Fruit fly (Drosophila melanogaster) whole organism, embryonic: ENCODE data around the gene Cby.

ENCODE experiments used
- Antp ChIP-seq: fragments of 200-800 bp; sonication (Bioruptor generic); optimal IDR thresholded peaks from 3 replicates; lab custom pipeline; 2016; ENCODE audit warnings: missing biosample characterization, missing genetic modification characterization
- CG10209 ChIP-seq: fragments of 200-800 bp; sonication (Bioruptor generic); optimal IDR thresholded peaks from 3 replicates; lab custom pipeline; 2017; ENCODE audit warnings: missing biosample characterization, mild to moderate bottlenecking, missing genetic modification characterization, missing genetic modification reagents
- CG10366 ChIP-seq: fragments of 200-800 bp; sonication (Bioruptor generic); IDR thresholded peaks from 2 replicates; pipeline ENCODE4 v1.3.6; 2022; ENCODE audit warnings: missing biosample characterization, missing genetic modification characterization
- CG10431 ChIP-seq: fragments of 200-800 bp; sonication (Bioruptor generic); optimal IDR thresholded peaks from 3 replicates; lab custom pipeline; 2018; ENCODE audit warnings: missing biosample characterization, mild to moderate bottlenecking, missing genetic modification characterization
- CG10543 ChIP-seq: fragments of 200-800 bp; sonication (Bioruptor generic); optimal IDR thresholded peaks from 3 replicates; lab custom pipeline; 2017; ENCODE audit warnings: missing biosample characterization, mild to moderate bottlenecking, missing genetic modification characterization, moderate library complexity
- CG14014 ChIP-seq: fragments of 200-800 bp; sonication (Bioruptor generic); IDR thresholded peaks from 2 replicates; pipeline ENCODE4 v1.3.6; 2022; ENCODE audit warnings: missing biosample characterization, missing genetic modification characterization
- CG14050 ChIP-seq: fragments of 200-800 bp; sonication (Bioruptor generic); IDR thresholded peaks from 3 replicates; pipeline ENCODE4 v1.3.6; 2022; ENCODE audit warnings: missing biosample characterization, missing genetic modification characterization
- CG14710 ChIP-seq: fragments of 200-800 bp; sonication (Bioruptor generic); optimal IDR thresholded peaks from 3 replicates; lab custom pipeline; 2019; ENCODE audit warnings: missing biosample characterization, mild to moderate bottlenecking, missing genetic modification characterization, moderate library complexity
- CG15269 ChIP-seq: fragments of 200-800 bp; sonication (Bioruptor generic); optimal IDR thresholded peaks from 2 replicates; lab custom pipeline; 2018; ENCODE audit warnings: missing biosample characterization, mild to moderate bottlenecking, missing genetic modification characterization, moderate library complexity
- CG1529 ChIP-seq: fragments of 200-800 bp; sonication (Bioruptor generic); optimal IDR thresholded peaks from 3 replicates; lab custom pipeline; 2018; ENCODE audit warnings: missing biosample characterization, missing genetic modification characterization
- CG17612 ChIP-seq: fragments of 200-800 bp; sonication (Bioruptor generic); IDR thresholded peaks from 2 replicates; pipeline ENCODE4 v1.3.6; 2022; ENCODE audit warnings: missing biosample characterization, missing genetic modification characterization
- CG17829 ChIP-seq: fragments of 200-800 bp; optimal IDR thresholded peaks from 2 replicates; lab custom pipeline; 2019; ENCODE audit warnings: missing biosample characterization, mild to moderate bottlenecking, missing genetic modification characterization, moderate library complexity
- CG2202 ChIP-seq: fragments of 200-800 bp; sonication (Bioruptor generic); optimal IDR thresholded peaks from 2 replicates; lab custom pipeline; 2018; ENCODE audit warnings: missing biosample characterization, mild to moderate bottlenecking, missing genetic modification characterization
- CG30403 ChIP-seq: fragments of 200-800 bp; sonication (Bioruptor generic); optimal IDR thresholded peaks from 3 replicates; lab custom pipeline; 2016; ENCODE audit warnings: missing biosample characterization, missing genetic modification characterization
- CG3726 ChIP-seq: fragments of 200-800 bp; sonication (Bioruptor generic); IDR thresholded peaks from 3 replicates; pipeline ENCODE4, ENCODE4 v1.3.6; 2022; ENCODE audit warnings: missing biosample characterization, missing genetic modification characterization
- CG42726 ChIP-seq: fragments of 200-800 bp; sonication (Bioruptor generic); IDR thresholded peaks from 2 replicates; pipeline ENCODE4 v1.3.6; 2022; ENCODE audit warnings: missing biosample characterization, missing genetic modification characterization; ENCODE audit not compliant: partially characterized antibody
- CG4360 ChIP-seq: fragments of 200-800 bp; sonication (Bioruptor generic); IDR thresholded peaks from 2 replicates; pipeline ENCODE4 v1.3.6; 2022; ENCODE audit warnings: missing biosample characterization, missing genetic modification characterization
- CG5245 ChIP-seq: fragments of 200-800 bp; sonication (Bioruptor generic); optimal IDR thresholded peaks from 3 replicates; lab custom pipeline; 2016; ENCODE audit warnings: missing biosample characterization, missing genetic modification characterization
- CG6854 ChIP-seq: fragments of 200-800 bp; sonication (Bioruptor generic); optimal IDR thresholded peaks from 3 replicates; lab custom pipeline; 2017; ENCODE audit warnings: missing biosample characterization, mild to moderate bottlenecking, missing genetic modification characterization
- CG8290 ChIP-seq, 3 experiments: fragments of 200-800 bp; sonication (Bioruptor generic); optimal IDR thresholded peaks; 2 replicates each; lab custom pipeline; 2016 to 2019; ENCODE audit warnings: missing biosample characterization in 3 of 3, missing genetic modification characterization in 3 of 3, mild to moderate bottlenecking in 2 of 3, moderate library complexity in 1 of 3
- CG8388 ChIP-seq: fragments of 200-800 bp; sonication (Bioruptor generic); optimal IDR thresholded peaks from 2 replicates; lab custom pipeline; 2019; ENCODE audit warnings: missing biosample characterization, mild to moderate bottlenecking, missing genetic modification characterization, moderate library complexity
- Drgx ChIP-seq: fragments of 200-800 bp; sonication (Bioruptor generic); IDR thresholded peaks from 2 replicates; pipeline ENCODE4 v1.3.6; 2022; ENCODE audit warnings: missing biosample characterization, missing genetic modification characterization
- E2f1 ChIP-seq: fragments of 200-800 bp; sonication (Bioruptor generic); IDR thresholded peaks from 2 replicates; pipeline ENCODE4 v1.3.6; 2022; ENCODE audit warnings: missing biosample characterization, missing genetic modification characterization
- ERR ChIP-seq: fragments of 200-800 bp; sonication (Bioruptor generic); optimal IDR thresholded peaks from 2 replicates; lab custom pipeline; 2016; ENCODE audit warnings: missing biosample characterization, missing genetic modification characterization
- Eip74EF ChIP-seq, 2 experiments: fragments of 200-800 bp in 1 of 2; fragments of >200 bp in 1 of 2; sonication (Bioruptor generic) in 1 of 2; optimal IDR thresholded peaks; 2 replicates each; lab custom pipeline; 2017 to 2019; ENCODE audit warnings: missing biosample characterization in 2 of 2, missing genetic modification characterization in 2 of 2, mild to moderate bottlenecking in 1 of 2, moderate library complexity in 1 of 2
- HLH54F ChIP-seq: fragments of 200-800 bp; sonication (Bioruptor generic); optimal IDR thresholded peaks from 3 replicates; lab custom pipeline; 2016; ENCODE audit warnings: missing biosample characterization, missing genetic modification characterization
- MBD-R2 ChIP-seq: fragments of 200-800 bp; sonication (Bioruptor generic); IDR thresholded peaks from 2 replicates; pipeline ENCODE4 v1.3.6; 2022; ENCODE audit warnings: missing biosample characterization, missing genetic modification characterization
- Nf-YB ChIP-seq: fragments of 200-800 bp; sonication (Bioruptor generic); optimal IDR thresholded peaks from 3 replicates; lab custom pipeline; 2019; ENCODE audit warnings: missing biosample characterization, mild to moderate bottlenecking, missing genetic modification characterization, moderate library complexity
- Sry-β ChIP-seq: fragments of 200-800 bp; sonication (Bioruptor generic); optimal IDR thresholded peaks from 2 replicates; lab custom pipeline; 2018; ENCODE audit warnings: missing biosample characterization, mild to moderate bottlenecking, missing genetic modification characterization, moderate library complexity
- Stat92E ChIP-seq, 3 experiments: fragments of >200 bp in 2 of 3; fragments of 200-800 bp in 1 of 3; sonication (Bioruptor generic) in 1 of 3; optimal IDR thresholded peaks; 2 replicates each; lab custom pipeline; 2017 to 2019; ENCODE audit warnings: missing biosample characterization in 3 of 3, missing genetic modification characterization in 3 of 3, mild to moderate bottlenecking in 1 of 3, moderate library complexity in 1 of 3
- Tbp ChIP-seq: fragments of >200 bp; optimal IDR thresholded peaks from 2 replicates; lab custom pipeline; 2018; ENCODE audit warnings: missing biosample characterization, missing genetic modification characterization
- Trl ChIP-seq, 3 experiments: fragments of >200 bp in 2 of 3; fragments of 200-800 bp in 1 of 3; sonication (Bioruptor generic) in 1 of 3; optimal IDR thresholded peaks; 2 replicates in 1 of 3; 3 replicates in 2 of 3; lab custom pipeline; 2016 to 2017; ENCODE audit warnings: missing biosample characterization in 1 of 3, missing genetic modification characterization in 1 of 3
- Xbp1 ChIP-seq: fragments of 200-800 bp; sonication (Bioruptor generic); optimal IDR thresholded peaks from 3 replicates; lab custom pipeline; 2016; ENCODE audit warnings: missing biosample characterization, mild to moderate bottlenecking, missing genetic modification characterization
- cato ChIP-seq: fragments of 200-800 bp; sonication (Bioruptor generic); optimal IDR thresholded peaks from 2 replicates; lab custom pipeline; 2016; ENCODE audit warnings: missing biosample characterization, missing genetic modification characterization, borderline replicate concordance
- chinmo ChIP-seq: fragments of 200-800 bp; sonication (Bioruptor generic); IDR thresholded peaks from 4 replicates; pipeline ENCODE4 v1.3.6; 2022; ENCODE audit warnings: missing biosample characterization, missing genetic modification characterization; ENCODE audit not compliant: partially characterized antibody
- dati ChIP-seq: fragments of 200-800 bp; sonication (Bioruptor generic); IDR thresholded peaks from 2 replicates; pipeline ENCODE4 v1.3.6; 2022; ENCODE audit warnings: missing biosample characterization, missing genetic modification characterization
- en ChIP-seq: fragments of 200-800 bp; sonication (Bioruptor generic); optimal IDR thresholded peaks from 2 replicates; lab custom pipeline; 2016; ENCODE audit warnings: missing biosample characterization, missing genetic modification characterization
- fd64A ChIP-seq: fragments of 200-800 bp; sonication (Bioruptor generic); optimal IDR thresholded peaks from 3 replicates; lab custom pipeline; 2018; ENCODE audit warnings: missing biosample characterization, mild to moderate bottlenecking, missing genetic modification characterization
- fd96Cb ChIP-seq: fragments of 200-800 bp; sonication (Bioruptor generic); optimal IDR thresholded peaks from 2 replicates; lab custom pipeline; 2018; ENCODE audit warnings: missing biosample characterization, mild to moderate bottlenecking, missing genetic modification characterization, moderate library complexity
- nmo ChIP-seq: fragments of 200-800 bp; sonication (Bioruptor generic); optimal IDR thresholded peaks from 2 replicates; lab custom pipeline; 2018; ENCODE audit warnings: missing biosample characterization, mild to moderate bottlenecking, missing genetic modification characterization, moderate library complexity
- repo ChIP-seq: fragments of 200-800 bp; sonication (Bioruptor generic); optimal IDR thresholded peaks from 2 replicates; lab custom pipeline; 2016; ENCODE audit warnings: missing biosample characterization, missing genetic modification characterization
- ro ChIP-seq: fragments of 200-800 bp; sonication (Bioruptor generic); IDR thresholded peaks from 2 replicates; pipeline ENCODE4 v1.3.6; 2022; ENCODE audit warnings: missing biosample characterization, missing genetic modification characterization
- stc ChIP-seq: fragments of 200-800 bp; sonication (Bioruptor generic); IDR thresholded peaks from 2 replicates; pipeline ENCODE4 v1.3.6; 2022; ENCODE audit warnings: missing biosample characterization, missing genetic modification characterization
- sug ChIP-seq: fragments of 200-800 bp; optimal IDR thresholded peaks from 2 replicates; lab custom pipeline; 2019; ENCODE audit warnings: missing biosample characterization, mild to moderate bottlenecking, missing genetic modification characterization, moderate library complexity
- tgo ChIP-seq: fragments of 200-800 bp; sonication (Bioruptor generic); IDR thresholded peaks from 3 replicates; pipeline ENCODE4 v1.3.6; 2022; ENCODE audit warnings: missing biosample characterization, missing genetic modification characterization
- ttk ChIP-seq: fragments of 200-800 bp; sonication (Bioruptor generic); IDR thresholded peaks from 2 replicates; pipeline ENCODE4 v2.1.2; 2022; ENCODE audit warnings: missing biosample characterization, missing genetic modification characterization
- wor ChIP-seq: fragments of 200-800 bp; sonication (Bioruptor generic); IDR thresholded peaks from 2 replicates; pipeline ENCODE4 v1.3.6; 2022; ENCODE audit warnings: missing biosample characterization, missing genetic modification characterization
- zfh1 ChIP-seq: fragments of 200-800 bp; sonication (Bioruptor generic); IDR thresholded peaks from 3 replicates; pipeline ENCODE4 v1.3.6; 2022; ENCODE audit warnings: missing biosample characterization, missing genetic modification characterization

The Cby gene

DNA sequence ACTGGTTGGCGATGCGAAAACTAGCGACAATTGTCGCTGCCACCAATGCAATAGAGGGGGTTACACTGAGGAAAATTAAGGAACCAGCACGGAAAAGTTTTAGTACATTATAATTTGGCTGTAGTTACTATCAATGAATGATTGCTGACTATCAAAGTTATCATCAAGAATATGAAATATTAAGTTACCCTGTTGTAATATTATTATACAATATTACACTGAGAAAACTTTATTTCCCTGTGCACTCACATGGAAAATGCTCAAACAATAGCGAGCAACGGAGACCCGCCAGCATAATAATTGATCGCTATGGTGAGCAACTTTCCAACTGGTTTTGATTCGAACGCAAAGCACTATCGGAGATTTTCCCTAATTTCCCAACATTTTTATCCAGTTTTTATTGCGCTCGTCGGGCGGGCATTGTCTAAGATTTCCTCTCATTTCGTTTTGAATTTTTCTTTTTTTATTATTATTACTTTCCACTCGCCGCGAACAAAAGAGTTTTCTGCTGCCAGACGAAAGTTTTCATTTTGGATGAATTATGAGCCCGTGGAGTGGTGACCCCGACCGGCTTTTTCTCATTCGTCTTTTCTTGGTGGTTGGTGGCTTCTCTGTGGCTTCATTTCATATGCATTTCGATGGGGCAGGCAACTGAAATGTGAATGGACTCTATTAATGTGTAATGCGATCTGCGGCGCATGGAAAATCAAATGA, 5.5 kb upstream of the Cby start (continued):
- TF ChIP-seq ro (GFP tag; lab: Robert Waterston, UW) = no peak
- TF ChIP-seq CG14014 = peak; percentile 59; the same call in 1 of the 2 replicates
- no peak for TF ChIP-seq MBD-R2 (GFP tag; lab: Robert Waterston, UW)
- peak; percentile 74; the same call in 1 of the 2 replicates for TF ChIP-seq wor (GFP tag; lab: Robert Waterston, UW)
- TF ChIP-seq nmo (GFP tag; lab: Kevin White, UChicago) = peak; percentile 82
- peak; percentile 54 for TF ChIP-seq cato (GFP tag; lab: Kevin White, UChicago)
- TF ChIP-seq tgo (GFP tag; lab: Robert Waterston, UW) = peak; percentile 45; the same call in 2 of the 3 replicates
- no peak; the same call in 1 of the 2 replicates for TF ChIP-seq CG4360 (GFP tag; lab: Robert Waterston, UW)
- peak; percentile 21 for TF ChIP-seq en (GFP tag; lab: Kevin White, UChicago)
- TF ChIP-seq CG10366 (GFP tag; lab: Robert Waterston, UW) = peak; percentile 76
- no peak for TF ChIP-seq chinmo (GFP tag; lab: Robert Waterston, UW)
- 0 out of 3 replicates have a peak, but pooled peaks have one; percentile 59 for TF ChIP-seq CG3726
- peak; percentile 88 for TF ChIP-seq CG10431 (GFP tag; lab: Kevin White, UChicago)
- TF ChIP-seq sug = no peak
- no peak for TF ChIP-seq CG6854 (GFP tag; lab: Kevin White, UChicago)
- peak; percentile 81 for TF ChIP-seq Xbp1 (GFP tag; lab: Kevin White, UChicago)
- TF ChIP-seq CG8388 (GFP tag; lab: Kevin White, UChicago) = peak; percentile 95
- no peak for TF ChIP-seq Tbp (GFP tag; lab: Kevin White, UChicago)
- TF ChIP-seq Nf-YB (GFP tag; lab: Kevin White, UChicago) = peak; percentile 65
- TF ChIP-seq CG10543 (GFP tag; lab: Kevin White, UChicago) = no peak
- peak; percentile 72 for TF ChIP-seq fd64A (GFP tag; lab: Kevin White, UChicago)
- TF ChIP-seq ttk (GFP tag; lab: Robert Waterston, UW) = peak; percentile 76
- peak; percentile 75 for TF ChIP-seq fd96Cb
- TF ChIP-seq Antp (GFP tag; lab: Kevin White, UChicago) = peak; percentile 63
- peak; percentile 68 for TF ChIP-seq CG14710 (tag; lab: Kevin White, UChicago)
- no peak for TF ChIP-seq CG17612 (GFP tag; lab: Robert Waterston, UW)
- peak; percentile 93 for TF ChIP-seq CG17829
- TF ChIP-seq Drgx (GFP tag; lab: Robert Waterston, UW) = peak; percentile 92
- TF ChIP-seq Trl (optimal IDR thresholded peaks at IDR 0.05; lab: Kevin White, UChicago) = no peak
- TF ChIP-seq Trl (GFP tag; optimal IDR thresholded peaks at IDR 0.05; lab: Kevin White, UChicago) = peak; percentile 58
- TF ChIP-seq E2f1 (GFP tag; lab: Robert Waterston, UW) = peak; percentile 54
- TF ChIP-seq HLH54F (GFP tag; lab: Kevin White, UChicago) = no peak
- TF ChIP-seq CG8290 (GFP tag; optimal IDR thresholded peaks at IDR 0.05; lab: Kevin White, UChicago) = peak; percentile 68
- peak; percentile 15 to 39 for TF ChIP-seq CG8290 (tag; optimal IDR thresholded peaks at IDR 0.05; lab: Kevin White, UChicago)
- peak; percentile 59; the same call in 1 of the 2 replicates for TF ChIP-seq dati
- peak; percentile 83 for TF ChIP-seq CG2202 (tag; lab: Kevin White, UChicago)
- peak in 1 of 2 experiments; percentile 81 for TF ChIP-seq Eip74EF (GFP tag; optimal IDR thresholded peaks at IDR 0.05; lab: Kevin White, UChicago)
- TF ChIP-seq Stat92E (GFP tag; optimal IDR thresholded peaks at IDR 0.05; lab: Kevin White, UChicago) = peak in 1 of 3 experiments; percentile 0
- TF ChIP-seq ERR (GFP tag; lab: Kevin White, UChicago) = no peak
- no peak for TF ChIP-seq repo (GFP tag; lab: Kevin White, UChicago)
- TF ChIP-seq CG14050 (GFP tag; lab: Robert Waterston, UW) = peak; percentile 27; the same call in 1 of the 3 replicates
- peak; percentile 82 for TF ChIP-seq stc
- peak; percentile 73 for TF ChIP-seq CG10209 (GFP tag; lab: Kevin White, UChicago)
- no peak for TF ChIP-seq CG42726 (GFP tag; lab: Robert Waterston, UW)
- TF ChIP-seq CG1529 (GFP tag; lab: Kevin White, UChicago) = peak; percentile 86
- peak; percentile 90 for TF ChIP-seq CG30403 (GFP tag; lab: Kevin White, UChicago)
- peak; percentile 25 for TF ChIP-seq Sry-β (GFP tag; lab: Kevin White, UChicago)
- TF ChIP-seq CG15269 (tag; lab: Kevin White, UChicago) = peak; percentile 74
- TF ChIP-seq CG5245 (GFP tag; lab: Kevin White, UChicago) = peak; percentile 61
- TF ChIP-seq zfh1 (GFP tag; lab: Robert Waterston, UW) = peak; percentile 86
